Worm (Caenorhabditis elegans) whole organism, L4 larva: ENCODE measurements around the gene ani-2.
A peak's percentile ranks its signal among the peaks of the same experiment; 100 is the strongest.

Experiments used
- D1046.2 ChIP-seq: fragments of 200-800 bp; sonication (Bioruptor generic); IDR thresholded peaks from 2 replicates; pipeline ENCODE4 v1.3.6; 2022; ENCODE audit warnings: missing genetic modification characterization, missing compliant biosample characterization
- F10B5.3 ChIP-seq: sonication (generic microtip); optimal IDR thresholded peaks from 2 replicates; lab custom pipeline; 2016; ENCODE audit warnings: mild to moderate bottlenecking, missing genetic modification characterization, missing compliant biosample characterization
- F44E2.7 ChIP-seq: fragments of 200-800 bp; sonication (Bioruptor generic); IDR thresholded peaks from 2 replicates; pipeline ENCODE4 v2.1.2; 2022; ENCODE audit warnings: missing genetic modification characterization, missing compliant biosample characterization
- Y75B8A.6 ChIP-seq: fragments of 200-800 bp; sonication (Bioruptor generic); IDR thresholded peaks from 2 replicates; pipeline ENCODE4 v1.3.6; 2022; ENCODE audit warnings: missing genetic modification reagents, missing genetic modification characterization, missing compliant biosample characterization
- ZK337.2 ChIP-seq: fragments of 200-800 bp; sonication (Bioruptor generic); IDR thresholded peaks from 2 replicates; pipeline ENCODE4 v1.3.6; 2022; ENCODE audit warnings: missing genetic modification reagents, missing genetic modification characterization, missing compliant biosample characterization
- ZK546.5 ChIP-seq, 2 experiments: sonication (generic microtip); optimal IDR thresholded peaks; 2 replicates each; lab custom pipeline; 2017; ENCODE audit warnings: missing biosample characterization in 2 of 2, missing genetic modification characterization in 2 of 2
- aha-1 ChIP-seq: fragments of 150-350 bp; peaks from one replicate; lab custom pipeline; 2014; ENCODE audit warnings: missing biosample characterization, missing genetic modification characterization
- ceh-28 ChIP-seq: fragments of 150-350 bp; optimal IDR thresholded peaks from 2 replicates; lab custom pipeline; 2014; ENCODE audit warnings: missing biosample characterization, missing genetic modification reagents, missing genetic modification characterization
- ctbp-1 ChIP-seq: fragments of 200-800 bp; sonication (Bioruptor generic); IDR thresholded peaks from 2 replicates; pipeline ENCODE4 v1.3.6; 2022; ENCODE audit warnings: missing genetic modification reagents, missing genetic modification characterization, missing compliant biosample characterization
- daf-12 ChIP-seq: fragments of 150-350 bp; optimal IDR thresholded peaks from 2 replicates; lab custom pipeline; 2014; ENCODE audit warnings: missing biosample characterization, missing genetic modification reagents, missing genetic modification characterization
- daf-16 ChIP-seq, 3 experiments: sonication (generic microtip); optimal IDR thresholded peaks; 2 replicates each; lab custom pipeline; 2016 to 2017; ENCODE audit warnings: missing genetic modification characterization in 3 of 3, missing genetic modification reagents in 3 of 3, mild to moderate bottlenecking in 2 of 3, missing compliant biosample characterization in 2 of 3, missing biosample characterization in 1 of 3, moderate library complexity in 1 of 3
- dmd-6 ChIP-seq: fragments of 200-800 bp; sonication (Bioruptor generic); IDR thresholded peaks from 2 replicates; pipeline ENCODE4 v1.3.6; 2022; ENCODE audit warnings: missing genetic modification reagents, missing genetic modification characterization, missing compliant biosample characterization
- dve-1 ChIP-seq: sonication (generic microtip); optimal IDR thresholded peaks from 2 replicates; lab custom pipeline; 2017; ENCODE audit warnings: antibody characterized with exemption, mild to moderate bottlenecking, missing genetic modification characterization, missing compliant biosample characterization; ENCODE audit not compliant: insufficient read depth
- fkh-10 ChIP-seq: fragments of 150-350 bp; optimal IDR thresholded peaks from 2 replicates; lab custom pipeline; 2014; ENCODE audit warnings: missing biosample characterization, missing genetic modification reagents, missing genetic modification characterization
- fos-1 ChIP-seq: fragments of 150-350 bp; optimal IDR thresholded peaks from 2 replicates; lab custom pipeline; 2014; ENCODE audit warnings: missing biosample characterization, missing genetic modification characterization
- gei-8 ChIP-seq: fragments of 200-800 bp; sonication (Bioruptor generic); optimal IDR thresholded peaks from 2 replicates; lab custom pipeline; 2018; ENCODE audit warnings: mild to moderate bottlenecking, missing genetic modification characterization, missing compliant biosample characterization
- hif-1 ChIP-seq, 2 experiments: sonication (generic microtip); optimal IDR thresholded peaks; 2 replicates each; lab custom pipeline; 2016 to 2017; ENCODE audit warnings: missing compliant biosample characterization in 2 of 2, missing genetic modification characterization in 2 of 2, missing genetic modification reagents in 2 of 2, missing genotype in 2 of 2, mild to moderate bottlenecking in 1 of 2
- hlh-11 ChIP-seq: fragments of 200-800 bp; sonication (Bioruptor generic); optimal IDR thresholded peaks from 2 replicates; lab custom pipeline; 2018; ENCODE audit warnings: mild to moderate bottlenecking, missing genetic modification characterization, missing compliant biosample characterization
- hlh-30 ChIP-seq: sonication (generic microtip); optimal IDR thresholded peaks from 2 replicates; lab custom pipeline; 2017; ENCODE audit warnings: antibody characterized with exemption, mild to moderate bottlenecking, missing genetic modification characterization, missing compliant biosample characterization; ENCODE audit not compliant: insufficient read depth
- lin-39 ChIP-seq: fragments of 150-350 bp; optimal IDR thresholded peaks from 2 replicates; lab custom pipeline; 2014; ENCODE audit warnings: missing biosample characterization, missing genetic modification reagents, missing genetic modification characterization
- mdl-1 ChIP-seq, 2 experiments: fragments of 150-350 bp in 1 of 2; sonication (generic microtip) in 1 of 2; optimal IDR thresholded peaks; 2 replicates each; lab custom pipeline; 2014 to 2017; ENCODE audit warnings: missing biosample characterization in 2 of 2, missing genetic modification characterization in 2 of 2
- mep-1 ChIP-seq: fragments of 150-350 bp; sonication (generic microtip); optimal IDR thresholded peaks from 3 replicates; lab custom pipeline; 2014; ENCODE audit warnings: missing biosample characterization, missing genetic modification characterization
- mxl-3 ChIP-seq: fragments of 200-800 bp; sonication (Bioruptor generic); optimal IDR thresholded peaks from 2 replicates; lab custom pipeline; 2018; ENCODE audit warnings: mild to moderate bottlenecking, missing genetic modification characterization, missing compliant biosample characterization
- nhr-10 ChIP-seq: fragments of 150-350 bp; optimal IDR thresholded peaks from 2 replicates; lab custom pipeline; 2014; ENCODE audit warnings: missing biosample characterization, missing genetic modification characterization
- nhr-111 ChIP-seq: fragments of 200-800 bp; sonication (Bioruptor generic); optimal IDR thresholded peaks from 2 replicates; lab custom pipeline; 2018; ENCODE audit warnings: mild to moderate bottlenecking, missing genetic modification characterization, missing compliant biosample characterization
- nhr-237 ChIP-seq: sonication (generic microtip); optimal IDR thresholded peaks from 2 replicates; lab custom pipeline; 2017; ENCODE audit warnings: missing biosample characterization, missing genetic modification characterization
- nhr-25 ChIP-seq: sonication (generic microtip); optimal IDR thresholded peaks from 2 replicates; lab custom pipeline; 2017; ENCODE audit warnings: missing genetic modification characterization, mild to moderate bottlenecking, missing compliant biosample characterization, antibody characterized with exemption, moderate library complexity, borderline replicate concordance; ENCODE audit not compliant: insufficient read depth
- nhr-28 ChIP-seq: fragments of 150-350 bp; optimal IDR thresholded peaks from 2 replicates; lab custom pipeline; 2014; ENCODE audit warnings: missing biosample characterization, missing genetic modification characterization
- nhr-48 ChIP-seq: sonication (generic microtip); optimal IDR thresholded peaks from 2 replicates; lab custom pipeline; 2016; ENCODE audit warnings: mild to moderate bottlenecking, missing genetic modification characterization, missing compliant biosample characterization
- nhr-77 ChIP-seq: fragments of 150-350 bp; optimal IDR thresholded peaks from 2 replicates; lab custom pipeline; 2014; ENCODE audit warnings: missing biosample characterization, missing genetic modification characterization
- php-3 ChIP-seq: fragments of 200-800 bp; sonication (Bioruptor generic); IDR thresholded peaks from 2 replicates; pipeline ENCODE4 v1.3.6; 2022; ENCODE audit warnings: missing genetic modification reagents, missing genetic modification characterization, missing compliant biosample characterization
- pqm-1 ChIP-seq: sonication (generic microtip); optimal IDR thresholded peaks from 2 replicates; lab custom pipeline; 2017; ENCODE audit warnings: missing biosample characterization, missing genetic modification characterization
- set-16 ChIP-seq: fragments of 200-800 bp; sonication (Bioruptor generic); IDR thresholded peaks from 2 replicates; pipeline ENCODE4 v1.3.6; 2022; ENCODE audit warnings: missing genetic modification reagents, missing genetic modification characterization, missing compliant biosample characterization
- unc-130 ChIP-seq: sonication (generic microtip); optimal IDR thresholded peaks from 2 replicates; lab custom pipeline; 2016; ENCODE audit warnings: missing genetic modification reagents, missing genetic modification characterization, missing compliant biosample characterization
- unc-62 ChIP-seq, 3 experiments: fragments of 150-350 bp in 1 of 3; sonication (generic microtip); optimal IDR thresholded peaks in 2 of 3; peaks in 1 of 3; 1 replicate in 1 of 3; 2 replicates in 2 of 3; lab custom pipeline; 2014 to 2017; ENCODE audit warnings: missing biosample characterization in 3 of 3, missing genetic modification characterization in 3 of 3, missing genetic modification reagents in 3 of 3, missing genotype in 1 of 3
- zfp-2 ChIP-seq: sonication (generic microtip); optimal IDR thresholded peaks from 2 replicates; lab custom pipeline; 2016; ENCODE audit warnings: mild to moderate bottlenecking, missing genetic modification characterization, missing compliant biosample characterization
- ztf-7 ChIP-seq: fragments of 150-350 bp; optimal IDR thresholded peaks from 2 replicates; lab custom pipeline; 2014; ENCODE audit warnings: missing biosample characterization, missing genetic modification characterization

The ani-2 gene

ce11 chrII:6383183-6383695 is 18.1 kb upstream of the ani-2 start, which contains the start of gene F58F12.1 (continued):
- TF ChIP-seq ceh-28 (tag; lab: Kevin White, UChicago) (no peak), mdl-1 (tag; optimal IDR thresholded peaks at IDR 0.05; lab: Kevin White, UChicago) (no peak), set-16 (GFP tag; lab: Robert Waterston, UW) (no peak)

ce11 chrII:6380866-6381265 is 15.7 kb upstream of the ani-2 start, which contains the start of gene F58F12.12:
Gene F58F12.12, plus strand, starts transcription at chrII:6381166.
- peak; percentile 75 for TF ChIP-seq aha-1 (tag; lab: Kevin White, UChicago)
- no peak for TF ChIP-seq php-3
- TF ChIP-seq, all 104 proteins: peak for 1

- TF ChIP-seq nhr-237 (tag; lab: Kevin White, UChicago) (no peak), nhr-25 (tag; lab: Kevin White, UChicago) (no peak), dmd-6 (0 out of 2 replicates have a peak, but pooled peaks have one; percentile 12), nhr-28 (tag; lab: Kevin White, UChicago) (peak; percentile 54), hlh-30 (peak; percentile 57), mep-1 (tag; lab: Kevin White, UChicago) (peak; percentile 7), mdl-1 (tag; optimal IDR thresholded peaks at IDR 0.05; lab: Kevin White, UChicago) (peak in 1 of 2 experiments; percentile 27)
Measured at ce11 chrII:6379038-6379563, 13.9 kb upstream of the ani-2 start.

ce11 chrII:6377381-6377948 is 12.3 kb upstream of the ani-2 start:
- TF ChIP-seq nhr-77 (tag; lab: Kevin White, UChicago) (peak; percentile 44), hlh-11 (peak; percentile 43), unc-62 (GFP tag; optimal IDR thresholded peaks at IDR 0.05 in 1 of 2; lab: Kevin White, UChicago) (peak in 1 of 2 experiments; percentile 69), unc-62 (tag; optimal IDR thresholded peaks at IDR 0.05; lab: Kevin White, UChicago) (no peak), nhr-48 (tag; lab: Kevin White, UChicago) (no peak), pqm-1 (tag; lab: Kevin White, UChicago) (peak; percentile 71), nhr-28 (tag; lab: Kevin White, UChicago) (peak; percentile 74), dmd-6 (peak; percentile 70), hlh-30 (peak; percentile 49), aha-1 (tag; lab: Kevin White, UChicago) (no peak), hif-1 (tag; optimal IDR thresholded peaks at IDR 0.05; lab: Kevin White, UChicago) (no peak), mep-1 (tag; lab: Kevin White, UChicago) (peak; percentile 13), daf-16 (GFP tag; optimal IDR thresholded peaks at IDR 0.05; lab: Kevin White, UChicago) (no peak), daf-16 (tag; optimal IDR thresholded peaks at IDR 0.05; lab: Kevin White, UChicago) (peak; percentile 53), dve-1 (peak; percentile 52)

DNA sequence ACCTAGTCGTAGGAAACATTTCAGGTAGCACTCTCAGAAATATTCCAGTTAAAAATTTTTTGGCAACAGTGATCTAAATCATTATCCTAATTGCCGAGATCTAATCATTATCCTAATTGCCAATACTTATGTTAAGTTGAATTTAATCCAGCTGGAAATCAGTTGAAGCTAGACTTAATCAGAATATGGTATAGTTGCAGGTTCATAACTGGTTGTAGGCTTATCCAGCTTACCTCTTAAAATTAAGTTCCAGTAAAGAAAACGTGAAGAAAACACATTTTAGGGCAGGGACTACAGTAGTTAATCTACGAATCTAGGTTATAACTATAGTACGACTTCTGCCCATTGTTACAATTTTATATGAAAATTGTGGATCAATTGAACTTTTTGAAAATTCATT is 11.5 kb upstream of the ani-2 start:
- TF ChIP-seq aha-1 (tag; lab: Kevin White, UChicago) (peak; percentile 93), fos-1 (tag; lab: Kevin White, UChicago) (no peak)

- TF ChIP-seq ztf-7 (tag; lab: Kevin White, UChicago) (no peak), lin-39 (no peak), unc-130 (GFP tag; lab: Kevin White, UChicago) (no peak), nhr-111 (GFP tag; lab: Kevin White, UChicago) (no peak), daf-12 (tag; lab: Kevin White, UChicago) (no peak), set-16 (GFP tag; lab: Robert Waterston, UW) (no peak), F10B5.3 (tag; lab: Kevin White, UChicago) (no peak), ZK546.5 (tag; optimal IDR thresholded peaks at IDR 0.05; lab: Kevin White, UChicago) (no peak), unc-62 (GFP tag; optimal IDR thresholded peaks at IDR 0.05 in 1 of 2; lab: Kevin White, UChicago) (no peak), unc-62 (tag; optimal IDR thresholded peaks at IDR 0.05; lab: Kevin White, UChicago) (no peak), dve-1 (peak; percentile 72), D1046.2 (GFP tag; lab: Robert Waterston, UW) (no peak), dmd-6 (peak; percentile 65), nhr-10 (tag; lab: Kevin White, UChicago) (no peak), Y75B8A.6 (GFP tag; lab: Robert Waterston, UW) (no peak), fkh-10 (GFP tag; lab: Kevin White, UChicago) (no peak), mxl-3 (GFP tag; lab: Kevin White, UChicago) (no peak), ctbp-1 (GFP tag; lab: Robert Waterston, UW) (no peak), gei-8 (GFP tag; lab: Kevin White, UChicago) (no peak), F44E2.7 (no peak), ZK337.2 (GFP tag; lab: Robert Waterston, UW) (no peak), zfp-2 (tag; lab: Kevin White, UChicago) (no peak)
Measured at ce11 chrII:6374646-6375045, 9.5 kb upstream of the ani-2 start.
